Fruit fly (Drosophila melanogaster): ENCODE results near the gene CG13458.

CG13458 gene

dm6 chr3L:15158330-15159114 is 45.2 kb downstream of the CG13458 start, which contains the start of the genes Msh6 and Prp31 (continued):
- TF ChIP-seq Dip3 (GFP tag; optimal IDR thresholded peaks at IDR 0.05) (peak; percentile 70), Nf-YA (GFP tag; IDR thresholded peaks at IDR 0.05) (no peak), fd3F (GFP tag; optimal IDR thresholded peaks at IDR 0.05) (peak; percentile 73), Dll (GFP tag; IDR thresholded peaks at IDR 0.05; ENCODE audit: partially characterized antibody) (no peak), bowl (GFP tag; IDR thresholded peaks at IDR 0.05) (no peak), ac (GFP tag; optimal IDR thresholded peaks at IDR 0.05) (no peak), CoRest (tag; optimal IDR thresholded peaks at IDR 0.05) (peak; percentile 92), ro (GFP tag; IDR thresholded peaks at IDR 0.05) (no peak), vnd (GFP tag; IDR thresholded peaks at IDR 0.05; ENCODE audit: partially characterized antibody) (no peak), Hey (tag; optimal IDR thresholded peaks at IDR 0.05) (no peak), CG1602 (GFP tag; optimal IDR thresholded peaks at IDR 0.05) (peak; percentile 78), luna (GFP tag; optimal IDR thresholded peaks at IDR 0.05) (peak; percentile 46), zen2 (GFP tag; IDR thresholded peaks at IDR 0.05; ENCODE audit: partially characterized antibody) (no peak), CG3995 (GFP tag; optimal IDR thresholded peaks at IDR 0.05) (peak; percentile 37), YL-1 (GFP tag; optimal IDR thresholded peaks at IDR 0.05) (peak; percentile 14), CG2875 (GFP tag; optimal IDR thresholded peaks at IDR 0.05) (no peak), Ets97D (GFP tag; optimal IDR thresholded peaks at IDR 0.05) (no peak), nerfin-2 (GFP tag; IDR thresholded peaks at IDR 0.05; ENCODE audit: partially characterized antibody) (no peak), sim (GFP tag; IDR thresholded peaks at IDR 0.05) (no peak), CG10267 (tag; optimal IDR thresholded peaks at IDR 0.05) (peak; percentile 71), CG11247 (GFP tag; IDR thresholded peaks at IDR 0.05) (no peak), Six4 (GFP tag; optimal IDR thresholded peaks at IDR 0.05) (peak; percentile 68), ham (GFP tag; IDR thresholded peaks at IDR 0.05) (no peak), CG17612 (GFP tag; IDR thresholded peaks at IDR 0.05) (no peak), CG10979 (tag; optimal IDR thresholded peaks at IDR 0.05) (peak; percentile 59), trem (tag; optimal IDR thresholded peaks at IDR 0.05) (peak; percentile 53), CG11723 (GFP tag; optimal IDR thresholded peaks at IDR 0.05) (no peak), CG3838 (GFP tag; optimal IDR thresholded peaks at IDR 0.05) (no peak), CG17912 (GFP tag; optimal IDR thresholded peaks at IDR 0.05) (no peak), CG4617 (GFP tag; optimal IDR thresholded peaks at IDR 0.05; ENCODE audit: borderline replicate concordance) (no peak), Dip2 (GFP tag; IDR thresholded peaks at IDR 0.05) (no peak), CG8765 (GFP tag; IDR thresholded peaks at IDR 0.05) (no peak), sug (tag; optimal IDR thresholded peaks at IDR 0.05) (peak; percentile 75), HLH3B (GFP tag; IDR thresholded peaks at IDR 0.05) (peak; percentile 60; the same call in 1 of the 2 replicates), Dek (tag; optimal IDR thresholded peaks at IDR 0.05) (peak; percentile 30), CG15011 (GFP tag; optimal IDR thresholded peaks at IDR 0.05) (peak; percentile 28), Atf3 (GFP tag; optimal IDR thresholded peaks at IDR 0.05) (peak; percentile 37), CG8290 (GFP tag; optimal IDR thresholded peaks at IDR 0.05) (peak; percentile 59), CG8290 (tag; optimal IDR thresholded peaks at IDR 0.05) (no peak), Usf (GFP tag; optimal IDR thresholded peaks at IDR 0.05) (peak; percentile 65), sens (GFP tag) (peak; percentile 93), CG7987 (GFP tag; optimal IDR thresholded peaks at IDR 0.05) (no peak), CG11696 (GFP tag; IDR thresholded peaks at IDR 0.05) (no peak), bcd (GFP tag; optimal IDR thresholded peaks at IDR 0.05) (peak; percentile 74), CG17186 (GFP tag; optimal IDR thresholded peaks at IDR 0.05) (peak; percentile 3), CG9817 (tag; optimal IDR thresholded peaks at IDR 0.05) (peak; percentile 64), CG11695 (GFP tag; IDR thresholded peaks at IDR 0.05) (no peak), Xrp1 (GFP tag; IDR thresholded peaks at IDR 0.05) (peak; percentile 40; the same call in 1 of the 2 replicates), hbn (GFP tag; IDR thresholded peaks at IDR 0.05; ENCODE audit: partially characterized antibody) (no peak)

Data from whole organism, embryonic.